Worm (Caenorhabditis elegans) whole organism, L1 larva: Measurements from ENCODE around the gene F35D2.6.

Source experiments
- C16A3.4 ChIP-seq: fragments of 150-350 bp; optimal IDR thresholded peaks from 2 replicates; lab custom pipeline; 2014; ENCODE audit warnings: missing biosample characterization, missing genetic modification characterization
- C34B4.2 ChIP-seq: sonication (generic microtip); optimal IDR thresholded peaks from 2 replicates; lab custom pipeline; 2017; ENCODE audit warnings: mild to moderate bottlenecking, missing genetic modification characterization, missing compliant biosample characterization
- aha-1 ChIP-seq: fragments of 150-350 bp; optimal IDR thresholded peaks from 2 replicates; lab custom pipeline; 2014; ENCODE audit warnings: missing biosample characterization, missing genetic modification characterization
- alr-1 ChIP-seq: fragments of 200-800 bp; sonication (Bioruptor generic); optimal IDR thresholded peaks from 2 replicates; lab custom pipeline; 2018; ENCODE audit warnings: borderline replicate concordance, mild to moderate bottlenecking, missing genetic modification characterization, missing compliant biosample characterization
- blmp-1 ChIP-seq: fragments of 150-350 bp; optimal IDR thresholded peaks from 2 replicates; lab custom pipeline; 2014; ENCODE audit warnings: missing biosample characterization, missing genetic modification characterization
- ceh-82 ChIP-seq, 3 experiments: fragments of 150-350 bp in 1 of 3; sonication (generic microtip) in 2 of 3; optimal IDR thresholded peaks; 2 replicates each; lab custom pipeline; 2014 to 2017; ENCODE audit warnings: missing biosample characterization in 3 of 3, missing genetic modification characterization in 3 of 3
- ceh-90 ChIP-seq: sonication (generic microtip); optimal IDR thresholded peaks from 2 replicates; lab custom pipeline; 2016; ENCODE audit warnings: missing genetic modification characterization, missing compliant biosample characterization
- dsc-1 ChIP-seq: sonication (generic microtip); optimal IDR thresholded peaks from 2 replicates; lab custom pipeline; 2016; ENCODE audit warnings: mild to moderate bottlenecking, missing genetic modification characterization, missing compliant biosample characterization
- efl-1 ChIP-seq, 4 experiments: fragments of 150-350 bp; optimal IDR thresholded peaks in 3 of 4; peaks in 1 of 4; 1 replicate in 1 of 4; 2 replicates in 3 of 4; lab custom pipeline; 2014; ENCODE audit warnings: missing biosample characterization in 2 of 4, missing genetic modification characterization in 2 of 4, missing genetic modification reagents in 2 of 4
- egl-13 ChIP-seq: sonication (generic microtip); optimal IDR thresholded peaks from 2 replicates; lab custom pipeline; 2016; ENCODE audit warnings: missing genotype, missing genetic modification reagents, missing genetic modification characterization, missing compliant biosample characterization
- elt-2 ChIP-seq: sonication (generic microtip); optimal IDR thresholded peaks from 2 replicates; lab custom pipeline; 2016; ENCODE audit warnings: missing genetic modification characterization, mild to moderate bottlenecking, inconsistent platforms, missing compliant biosample characterization, missing genetic modification reagents
- elt-3 ChIP-seq, 6 experiments: fragments of 150-350 bp in 1 of 6; sonication (generic microtip); optimal IDR thresholded peaks; 2 replicates each; lab custom pipeline; 2017 to 2018; ENCODE audit warnings: missing biosample characterization in 6 of 6, missing genetic modification characterization in 6 of 6, inconsistent platforms in 1 of 6
- ets-5 ChIP-seq: fragments of 200-800 bp; sonication (Bioruptor generic); IDR thresholded peaks from 2 replicates; pipeline ENCODE4 v1.3.6; 2022; ENCODE audit warnings: missing genetic modification characterization, missing compliant biosample characterization
- grh-1 ChIP-seq: fragments of 200-800 bp; sonication (Bioruptor generic); IDR thresholded peaks from 2 replicates; pipeline ENCODE4 v1.3.6; 2022; ENCODE audit warnings: missing genetic modification reagents, missing genetic modification characterization, missing compliant biosample characterization
- irx-1 ChIP-seq: sonication (generic microtip); optimal IDR thresholded peaks from 2 replicates; lab custom pipeline; 2016; ENCODE audit warnings: missing genetic modification characterization, missing compliant biosample characterization
- isw-1 ChIP-seq: fragments of 200-800 bp; sonication (Bioruptor generic); IDR thresholded peaks from 2 replicates; pipeline ENCODE4 v1.3.6; 2022; ENCODE audit warnings: missing genetic modification characterization, missing compliant biosample characterization
- jun-1 ChIP-seq: fragments of 150-350 bp; optimal IDR thresholded peaks from 2 replicates; lab custom pipeline; 2014; ENCODE audit warnings: missing biosample characterization, missing genetic modification reagents, missing genetic modification characterization
- lin-14 ChIP-seq: fragments of 200-800 bp; sonication (Bioruptor generic); optimal IDR thresholded peaks from 2 replicates; lab custom pipeline; 2018; ENCODE audit warnings: mild to moderate bottlenecking, missing genetic modification characterization, moderate library complexity, missing compliant biosample characterization
- lin-15B ChIP-seq: fragments of 150-350 bp; sonication (generic microtip); optimal IDR thresholded peaks from 3 replicates; lab custom pipeline; 2014; ENCODE audit warnings: missing biosample characterization, missing genetic modification characterization
- lin-35 ChIP-seq, 2 experiments: fragments of 150-350 bp; optimal IDR thresholded peaks; 2 replicates each; lab custom pipeline; 2014; ENCODE audit warnings: missing biosample characterization in 2 of 2, missing genetic modification characterization in 2 of 2, missing genetic modification reagents in 2 of 2
- lir-3 ChIP-seq: sonication (generic microtip); optimal IDR thresholded peaks from 2 replicates; lab custom pipeline; 2016; ENCODE audit warnings: mild to moderate bottlenecking, missing genetic modification characterization, moderate library complexity, missing compliant biosample characterization; ENCODE audit not compliant: poor library complexity
- mab-9 ChIP-seq: fragments of 200-800 bp; sonication (Bioruptor generic); IDR thresholded peaks from 2 replicates; pipeline ENCODE4 v1.3.6; 2022; ENCODE audit warnings: missing genetic modification reagents, missing genetic modification characterization, missing compliant biosample characterization
- mdl-1 ChIP-seq, 2 experiments: fragments of 150-350 bp; optimal IDR thresholded peaks; 2 replicates each; lab custom pipeline; 2014 to 2017; ENCODE audit warnings: missing biosample characterization in 2 of 2, missing genetic modification characterization in 2 of 2, inconsistent platforms in 1 of 2
- mef-2 ChIP-seq: fragments of 150-350 bp; optimal IDR thresholded peaks from 2 replicates; lab custom pipeline; 2014; ENCODE audit warnings: missing biosample characterization, missing genetic modification characterization
- mep-1 ChIP-seq: fragments of 150-350 bp; optimal IDR thresholded peaks from 2 replicates; lab custom pipeline; 2014; ENCODE audit warnings: missing biosample characterization, missing genetic modification characterization
- nhr-12 ChIP-seq: sonication (generic microtip); optimal IDR thresholded peaks from 2 replicates; lab custom pipeline; 2017; ENCODE audit warnings: missing biosample characterization, missing genetic modification characterization
- nhr-237 ChIP-seq: fragments of 150-350 bp; optimal IDR thresholded peaks from 2 replicates; lab custom pipeline; 2014; ENCODE audit warnings: missing biosample characterization, missing genetic modification characterization
- nhr-71 ChIP-seq: sonication (generic microtip); optimal IDR thresholded peaks from 2 replicates; lab custom pipeline; 2016; ENCODE audit warnings: mild to moderate bottlenecking, missing genetic modification characterization, moderate library complexity, missing compliant biosample characterization
- nhr-76 ChIP-seq: sonication (generic microtip); optimal IDR thresholded peaks from 2 replicates; lab custom pipeline; 2017; ENCODE audit warnings: missing biosample characterization, missing genetic modification characterization
- nhr-77 ChIP-seq: fragments of 150-350 bp; optimal IDR thresholded peaks from 2 replicates; lab custom pipeline; 2014; ENCODE audit warnings: missing biosample characterization, missing genetic modification characterization
- nhr-85 ChIP-seq: sonication (generic microtip); peaks from one replicate; lab custom pipeline; 2016; ENCODE audit warnings: missing genetic modification characterization, inconsistent platforms, missing compliant biosample characterization
- pax-3 ChIP-seq: fragments of 200-800 bp; sonication (Bioruptor generic); optimal IDR thresholded peaks from 2 replicates; lab custom pipeline; 2018; ENCODE audit warnings: mild to moderate bottlenecking, missing genetic modification characterization, moderate library complexity, missing compliant biosample characterization
- snu-23 ChIP-seq: sonication (generic microtip); optimal IDR thresholded peaks from 2 replicates; lab custom pipeline; 2016; ENCODE audit warnings: missing genetic modification characterization, missing compliant biosample characterization
- sox-4 ChIP-seq: sonication (generic microtip); optimal IDR thresholded peaks from 2 replicates; lab custom pipeline; 2016; ENCODE audit warnings: missing genetic modification characterization, missing compliant biosample characterization
- sup-37 ChIP-seq: fragments of 200-800 bp; sonication (Bioruptor generic); optimal IDR thresholded peaks from 2 replicates; lab custom pipeline; 2018; ENCODE audit warnings: mild to moderate bottlenecking, missing genetic modification characterization, missing compliant biosample characterization
- unc-30 ChIP-seq: sonication (generic microtip); optimal IDR thresholded peaks from 2 replicates; lab custom pipeline; 2017; ENCODE audit warnings: missing biosample characterization, missing genetic modification characterization
- unc-86 ChIP-seq: sonication (generic microtip); optimal IDR thresholded peaks from 2 replicates; lab custom pipeline; 2016; ENCODE audit warnings: missing genetic modification characterization, missing compliant biosample characterization
- vab-15 ChIP-seq: sonication (generic microtip); optimal IDR thresholded peaks from 2 replicates; lab custom pipeline; 2017; ENCODE audit warnings: missing genotype, mild to moderate bottlenecking, missing genetic modification characterization, missing compliant biosample characterization
- zag-1 ChIP-seq: fragments of 150-350 bp; optimal IDR thresholded peaks from 2 replicates; lab custom pipeline; 2014; ENCODE audit warnings: missing biosample characterization, missing genetic modification characterization

Gene F35D2.6

ce11 chrII:7561494-7561893, 16.0 kb upstream of the F35D2.6 start, which contains the start of the genes ZK1290.11 and ZK1290.1:
Gene ZK1290.11 (minus strand): TSS chrII:7561594.
Gene ZK1290.1 (plus strand): TSS chrII:7561764.
- TF ChIP-seq C16A3.4 (tag; lab: Kevin White, UChicago) (no peak), lir-3 (tag; lab: Kevin White, UChicago) (no peak), dsc-1 (tag; lab: Kevin White, UChicago) (no peak), snu-23 (no peak), lin-15B (tag; lab: Kevin White, UChicago) (no peak), nhr-71 (tag; lab: Kevin White, UChicago) (no peak), nhr-12 (tag; lab: Kevin White, UChicago) (no peak), alr-1 (tag; lab: Kevin White, UChicago) (no peak), mab-9 (GFP tag; lab: Robert Waterston, UW) (no peak), mef-2 (no peak), isw-1 (GFP tag; lab: Robert Waterston, UW) (no peak), nhr-76 (tag; lab: Kevin White, UChicago) (no peak), grh-1 (no peak), nhr-237 (no peak), elt-2 (tag; lab: Kevin White, UChicago) (no peak), jun-1 (tag; lab: Kevin White, UChicago) (no peak)

ce11 chrII:7562616-7563015, 14.9 kb upstream of the F35D2.6 start:
- TF ChIP-seq aha-1 = no peak
- peak; percentile 56 for TF ChIP-seq blmp-1
- TF ChIP-seq, all 84 proteins: peak for 1

ce11 chrII:7570305-7570704, 7.2 kb upstream of the F35D2.6 start, which contains the start of gene F35D2.3:
Gene F35D2.3 (plus strand): TSS chrII:7570605.
- TF ChIP-seq mef-2 (no peak), lir-3 (tag; lab: Kevin White, UChicago) (no peak), C16A3.4 (tag; lab: Kevin White, UChicago) (no peak), mep-1 (no peak), isw-1 (GFP tag; lab: Robert Waterston, UW) (no peak), unc-86 (tag; lab: Kevin White, UChicago) (no peak), grh-1 (no peak), mdl-1 (tag; optimal IDR thresholded peaks at IDR 0.05; lab: Kevin White, UChicago) (no peak), C34B4.2 (tag; lab: Kevin White, UChicago) (no peak), efl-1 (optimal IDR thresholded peaks at IDR 0.05; lab: Kevin White, UChicago) (no peak), efl-1 (GFP tag; optimal IDR thresholded peaks at IDR 0.05 in 1 of 2; lab: Kevin White, UChicago) (no peak), lin-14 (no peak), nhr-71 (tag; lab: Kevin White, UChicago) (no peak)

- TF ChIP-seq unc-30 (tag; lab: Kevin White, UChicago) (no peak), egl-13 (tag; lab: Kevin White, UChicago) (no peak), zag-1 (tag; lab: Kevin White, UChicago) (no peak), lin-14 (peak; percentile 8)
- TF ChIP-seq, all 84 proteins: peak for 1
Observed at ce11 chrII:7570820-7571219, 6.7 kb upstream of the F35D2.6 start.

ce11 chrII:7574143-7574542, 3.4 kb upstream of the F35D2.6 start, which contains the start of gene F35D2.2:
Gene F35D2.2 (plus strand): TSS chrII:7574443.
- TF ChIP-seq ceh-90 (tag; lab: Kevin White, UChicago) (no peak), egl-13 (tag; lab: Kevin White, UChicago) (no peak), sup-37 (no peak), irx-1 (tag; lab: Kevin White, UChicago) (no peak), jun-1 (tag; lab: Kevin White, UChicago) (no peak), ets-5 (no peak), lin-14 (no peak), C34B4.2 (tag; lab: Kevin White, UChicago) (no peak), nhr-77 (no peak), elt-2 (tag; lab: Kevin White, UChicago) (no peak), nhr-85 (tag; lab: Kevin White, UChicago) (no peak), lin-35 (GFP tag; optimal IDR thresholded peaks at IDR 0.05; lab: Kevin White, UChicago) (no peak), ceh-82 (tag; optimal IDR thresholded peaks at IDR 0.05; lab: Kevin White, UChicago) (no peak), vab-15 (tag; lab: Kevin White, UChicago) (no peak), sox-4 (tag; lab: Kevin White, UChicago) (no peak), pax-3 (tag; lab: Kevin White, UChicago) (no peak), elt-3 (tag; optimal IDR thresholded peaks at IDR 0.05; lab: Kevin White, UChicago) (no peak), unc-86 (tag; lab: Kevin White, UChicago) (no peak)
